Worm (Caenorhabditis elegans) whole organism, midembryonic: Measurements from ENCODE around the gene clec-22.

Source experiments
- T22C8.4 ChIP-seq: fragments of 200-800 bp; sonication (Bioruptor generic); IDR thresholded peaks from 2 replicates; pipeline ENCODE4 v1.3.6; 2022; ENCODE audit warnings: missing genetic modification characterization, missing compliant biosample characterization
- cog-1 ChIP-seq: sonication (generic microtip); optimal IDR thresholded peaks from 2 replicates; lab custom pipeline; 2016; ENCODE audit warnings: missing genetic modification characterization, missing compliant biosample characterization
- flt-1 ChIP-seq: fragments of 200-800 bp; sonication (Bioruptor generic); IDR thresholded peaks from 2 replicates; pipeline ENCODE4 v1.3.6; 2022; ENCODE audit warnings: missing genetic modification characterization, missing compliant biosample characterization
- klf-2 ChIP-seq: fragments of 200-800 bp; sonication (Bioruptor generic); conservative IDR thresholded peaks from 2 replicates; pipeline ENCODE4 v1.3.6; 2022; ENCODE audit warnings: missing genetic modification reagents, missing genetic modification characterization, missing compliant biosample characterization
- med-1 ChIP-seq: sonication (generic microtip); optimal IDR thresholded peaks from 2 replicates; lab custom pipeline; 2017; ENCODE audit warnings: missing genetic modification characterization, mild to moderate bottlenecking, missing compliant biosample characterization, antibody characterized with exemption, missing genetic modification reagents; ENCODE audit not compliant: insufficient read depth
- ref-1 ChIP-seq: fragments of 200-800 bp; sonication (Bioruptor generic); conservative IDR thresholded peaks from 2 replicates; pipeline ENCODE4 v1.3.6; 2022; ENCODE audit warnings: missing genetic modification reagents, missing genetic modification characterization, missing compliant biosample characterization
- tab-1 ChIP-seq: fragments of 200-800 bp; sonication (Bioruptor generic); IDR thresholded peaks from 2 replicates; pipeline ENCODE4 v1.3.6; 2022; ENCODE audit warnings: missing genetic modification characterization, missing compliant biosample characterization
- ztf-23 ChIP-seq: fragments of 200-800 bp; sonication (Bioruptor generic); IDR thresholded peaks from 2 replicates; pipeline ENCODE4 v1.3.6; 2022; ENCODE audit warnings: missing genetic modification reagents, missing genetic modification characterization, missing compliant biosample characterization
- ztf-29 ChIP-seq: fragments of 200-800 bp; sonication (Bioruptor generic); IDR thresholded peaks from 2 replicates; pipeline ENCODE4 v1.3.6; 2022; ENCODE audit warnings: missing genetic modification reagents, missing genetic modification characterization, missing compliant biosample characterization

clec-22 gene

ce11 chrV:16848498-16848897 is 9.7 kb upstream of the clec-22 start, which contains the start of the genes clec-36 and clec-26:
clec-36 (minus strand) TSS chrV:16848598.
clec-26 (plus strand) TSS chrV:16848611.
- TF ChIP-seq med-1 (GFP tag; lab: Kevin White, UChicago): no peak
- no peak for TF ChIP-seq flt-1 (GFP tag; lab: Robert Waterston, UW)
- no peak for TF ChIP-seq klf-2
- TF ChIP-seq ref-1 (GFP tag; lab: Robert Waterston, UW): no peak
- TF ChIP-seq tab-1 (GFP tag; lab: Robert Waterston, UW): no peak
- TF ChIP-seq cog-1: no peak
- no peak for TF ChIP-seq T22C8.4 (GFP tag; lab: Robert Waterston, UW)

ce11 chrV:16852002-16852401 is 6.2 kb upstream of the clec-22 start, which contains the start of gene clec-37:
clec-37 (minus strand) TSS chrV:16852102.
- TF ChIP-seq ztf-29 (GFP tag; lab: Robert Waterston, UW) (no peak), ztf-23 (no peak), cog-1 (no peak), med-1 (GFP tag; lab: Kevin White, UChicago) (no peak), flt-1 (GFP tag; lab: Robert Waterston, UW) (no peak), klf-2 (no peak), tab-1 (GFP tag; lab: Robert Waterston, UW) (no peak), ref-1 (GFP tag; lab: Robert Waterston, UW) (no peak), T22C8.4 (GFP tag; lab: Robert Waterston, UW) (no peak)

- no peak for TF ChIP-seq ztf-29 (GFP tag; lab: Robert Waterston, UW)
Observed at ce11 chrV:16853956-16854683, 4.1 kb upstream of the clec-22 start, which contains the start of the genes clec-35 and clec-27. clec-35 (minus strand) TSS chrV:16854056. clec-27 (plus strand) TSS chrV:16854633.

DNA sequence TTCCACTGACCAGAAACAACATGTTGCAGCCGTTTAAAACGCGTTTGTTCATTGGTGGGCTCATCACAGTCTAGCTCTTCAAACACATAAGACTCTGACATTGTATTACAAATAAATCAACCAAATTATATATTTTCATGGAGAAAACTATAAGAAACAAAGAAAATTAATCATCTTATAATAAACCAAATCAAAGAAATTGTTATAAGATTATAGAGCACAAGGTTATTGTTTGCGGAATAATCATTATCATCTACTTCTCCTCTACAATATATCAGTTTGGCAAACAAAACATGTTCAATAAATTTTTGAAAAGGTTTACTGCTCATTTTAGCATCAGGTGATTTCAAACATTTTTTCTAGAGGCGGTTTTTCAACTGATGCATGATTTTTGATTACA is 3.5 kb downstream of the clec-22 start, which contains the start of the genes clec-32 and clec-24:
clec-32 (minus strand) TSS at position 101 of the 400 bp plus-strand sequence.
clec-24 (plus strand) TSS at position 294 of the 400 bp plus-strand sequence.
- TF ChIP-seq klf-2: no peak
- TF ChIP-seq ref-1 (GFP tag; lab: Robert Waterston, UW): no peak
- no peak for TF ChIP-seq ztf-23
- no peak for TF ChIP-seq cog-1
- TF ChIP-seq med-1 (GFP tag; lab: Kevin White, UChicago): no peak
- TF ChIP-seq flt-1 (GFP tag; lab: Robert Waterston, UW): no peak
- TF ChIP-seq T22C8.4 (GFP tag; lab: Robert Waterston, UW): no peak
- TF ChIP-seq ztf-29 (GFP tag; lab: Robert Waterston, UW): no peak

ce11 chrV:16865404-16865803 is 7.2 kb downstream of the clec-22 start, which contains the start of gene clec-28:
clec-28 (plus strand) TSS chrV:16865704.
- TF ChIP-seq cog-1: no peak
- TF ChIP-seq med-1 (GFP tag; lab: Kevin White, UChicago): no peak
- TF ChIP-seq ref-1 (GFP tag; lab: Robert Waterston, UW): no peak
- TF ChIP-seq T22C8.4 (GFP tag; lab: Robert Waterston, UW): no peak
- no peak for TF ChIP-seq ztf-23
- no peak for TF ChIP-seq flt-1 (GFP tag; lab: Robert Waterston, UW)
- no peak for TF ChIP-seq tab-1 (GFP tag; lab: Robert Waterston, UW)
- TF ChIP-seq ztf-29 (GFP tag; lab: Robert Waterston, UW): no peak
- TF ChIP-seq klf-2: no peak

DNA sequence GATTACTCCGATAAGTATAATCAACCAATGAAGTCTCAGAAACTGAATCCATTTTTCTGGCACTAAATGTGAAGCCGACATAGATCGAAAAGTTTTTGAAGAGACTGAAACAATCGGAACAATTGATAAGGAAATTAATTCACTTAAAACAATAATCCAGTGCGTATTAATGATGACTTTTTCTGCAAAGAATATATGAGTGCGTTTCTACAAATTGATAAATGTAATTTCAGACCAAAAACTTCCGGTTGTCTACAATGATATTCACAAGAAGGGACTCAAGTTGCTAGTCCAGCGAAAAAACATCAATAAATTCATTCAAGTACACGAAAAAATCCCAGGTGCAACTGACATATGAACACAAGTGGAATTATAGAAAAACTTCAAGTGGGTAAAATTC is 11.5 kb downstream of the clec-22 start, which contains the start of gene clec-33:
clec-33 (minus strand) TSS at position 101 of the 400 bp plus-strand sequence.
- TF ChIP-seq T22C8.4 (GFP tag; lab: Robert Waterston, UW): no peak
- no peak for TF ChIP-seq ztf-29 (GFP tag; lab: Robert Waterston, UW)
- no peak for TF ChIP-seq flt-1 (GFP tag; lab: Robert Waterston, UW)
- TF ChIP-seq med-1 (GFP tag; lab: Kevin White, UChicago): no peak
- no peak for TF ChIP-seq ztf-23
- no peak for TF ChIP-seq cog-1
- no peak for TF ChIP-seq ref-1 (GFP tag; lab: Robert Waterston, UW)
- TF ChIP-seq tab-1 (GFP tag; lab: Robert Waterston, UW): no peak

DNA sequence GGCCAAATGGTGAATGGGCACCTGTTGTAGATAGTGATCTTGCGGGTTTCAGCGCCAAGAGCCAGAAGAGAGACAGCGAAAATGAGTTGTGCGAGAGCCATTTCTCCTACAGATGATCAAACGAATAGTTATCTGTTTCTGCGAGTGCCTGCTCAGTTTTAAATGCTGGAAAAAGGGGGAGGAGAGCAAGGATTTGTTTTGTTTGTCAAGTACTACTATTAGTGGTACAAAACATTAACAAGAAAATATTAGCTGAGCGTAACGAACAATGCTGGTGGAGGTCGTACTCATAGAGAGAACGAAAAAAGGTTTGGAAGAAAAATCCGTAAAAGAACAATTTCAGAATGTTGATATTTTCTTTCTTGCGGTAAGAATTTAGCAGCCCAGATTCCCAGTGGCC is 13.2 kb downstream of the clec-22 start, which contains the start of gene thn-4:
thn-4 (minus strand) TSS at position 101 of the 400 bp plus-strand sequence.
- TF ChIP-seq med-1 (GFP tag; lab: Kevin White, UChicago) (no peak), ztf-23 (no peak), T22C8.4 (GFP tag; lab: Robert Waterston, UW) (no peak), ref-1 (GFP tag; lab: Robert Waterston, UW) (no peak), flt-1 (GFP tag; lab: Robert Waterston, UW) (no peak), cog-1 (no peak), tab-1 (GFP tag; lab: Robert Waterston, UW) (no peak), ztf-29 (GFP tag; lab: Robert Waterston, UW) (no peak)

DNA sequence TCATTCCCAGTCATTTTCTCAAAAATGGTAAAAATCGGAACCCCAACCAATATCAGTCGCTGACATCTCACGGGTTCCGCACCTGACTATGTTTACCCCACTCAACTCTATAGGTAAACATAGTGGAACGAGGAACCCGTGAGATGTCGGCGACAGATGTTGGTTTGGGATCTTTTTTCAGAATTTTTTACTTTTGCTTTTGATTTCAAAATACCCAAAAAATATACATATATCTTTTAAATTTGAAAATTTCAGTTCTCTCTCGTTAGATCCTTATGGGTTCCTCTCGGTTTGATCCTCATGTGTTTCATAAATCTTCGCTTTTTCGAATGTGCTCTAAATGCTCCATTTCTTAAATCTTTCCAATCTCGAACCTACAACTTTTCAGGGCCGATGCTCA is 15.4 kb downstream of the clec-22 start, which contains the start of gene srw-23:
srw-23 (plus strand) TSS at position 301 of the 400 bp plus-strand sequence.
- TF ChIP-seq ref-1 (GFP tag; lab: Robert Waterston, UW): no peak
- TF ChIP-seq flt-1 (GFP tag; lab: Robert Waterston, UW): no peak
- TF ChIP-seq T22C8.4 (GFP tag; lab: Robert Waterston, UW): no peak
- no peak for TF ChIP-seq ztf-23
- TF ChIP-seq med-1 (GFP tag; lab: Kevin White, UChicago): no peak
- no peak for TF ChIP-seq tab-1 (GFP tag; lab: Robert Waterston, UW)
- TF ChIP-seq ztf-29 (GFP tag; lab: Robert Waterston, UW): no peak
- no peak for TF ChIP-seq klf-2
- TF ChIP-seq cog-1: no peak

DNA sequence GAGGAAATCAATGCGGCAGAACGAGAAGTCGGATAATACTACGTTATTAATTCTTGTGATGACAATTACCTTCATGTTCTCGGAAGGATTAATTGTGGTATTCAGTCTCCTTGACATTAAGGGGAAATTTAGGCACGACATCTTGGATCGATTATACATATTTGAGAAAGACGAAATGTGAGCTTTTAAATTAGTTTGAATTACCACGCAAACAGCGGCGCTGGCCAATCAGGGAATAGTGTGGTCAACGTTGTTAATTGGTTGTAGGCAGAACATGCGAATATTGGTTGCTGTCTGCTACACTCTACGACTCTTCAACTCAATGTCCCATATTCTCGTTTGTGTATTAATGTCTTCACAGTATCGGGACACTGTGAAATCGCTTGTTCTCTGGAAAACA is 16.7 kb downstream of the clec-22 start, which contains the start of gene F49A5.10:
F49A5.10 (plus strand) TSS at position 301 of the 400 bp plus-strand sequence.
- no peak for TF ChIP-seq ref-1 (GFP tag; lab: Robert Waterston, UW)
- no peak for TF ChIP-seq ztf-23
- TF ChIP-seq klf-2: no peak
- TF ChIP-seq cog-1: no peak
